Worm (Caenorhabditis elegans): ENCODE results near the gene sms-2.

DNA sequence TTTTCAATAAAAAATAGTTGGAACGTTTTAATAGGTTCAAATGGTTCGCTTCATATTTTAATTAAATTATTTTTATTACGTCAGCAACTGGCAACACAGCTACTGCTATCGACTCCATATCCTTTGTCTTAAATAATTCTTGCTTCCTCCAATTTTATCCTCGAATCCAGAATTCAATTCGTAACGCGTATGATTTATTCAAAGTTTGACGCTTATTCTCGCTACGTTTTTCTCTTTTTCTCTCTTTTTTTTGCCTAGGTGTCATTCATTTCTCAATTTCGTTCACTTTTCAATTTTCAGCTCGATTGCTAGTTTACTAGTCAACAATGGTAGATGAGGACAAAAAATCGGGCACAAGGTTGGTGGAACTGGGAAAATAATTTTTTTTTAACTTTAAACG is 1.8 kb upstream of the sms-2 start, which contains the start of gene arr-1:
- TF ChIP-seq ceh-36 (tag; optimal IDR thresholded peaks at IDR 0.05) (no peak), tbx-11 (GFP tag; IDR thresholded peaks at IDR 0.05) (no peak), ama-1 (optimal IDR thresholded peaks at IDR 0.05) (no peak), B0310.2 (tag; optimal IDR thresholded peaks at IDR 0.05) (no peak), tra-4 (tag; optimal IDR thresholded peaks at IDR 0.05) (no peak), flt-1 (GFP tag; IDR thresholded peaks at IDR 0.05) (no peak), aly-1 (tag; optimal IDR thresholded peaks at IDR 0.05) (no peak), ets-7 (tag; optimal IDR thresholded peaks at IDR 0.05) (no peak), sea-1 (GFP tag; conservative IDR thresholded peaks at IDR 0.05) (no peak), scrt-1 (GFP tag; IDR thresholded peaks at IDR 0.05) (no peak)

All from whole organism, early embryonic.